Fruit fly (Drosophila melanogaster) whole organism, embryonic: ENCODE data around the gene Rbcn-3B.

Experiments used
- Atf6 ChIP-seq: fragments of 200-800 bp; sonication (Bioruptor generic); IDR thresholded peaks from 2 replicates; pipeline ENCODE4 v1.3.6; 2022; ENCODE audit warnings: missing biosample characterization, missing genetic modification characterization
- CG10431 ChIP-seq: fragments of 200-800 bp; sonication (Bioruptor generic); optimal IDR thresholded peaks from 3 replicates; lab custom pipeline; 2018; ENCODE audit warnings: missing biosample characterization, mild to moderate bottlenecking, missing genetic modification characterization
- CG11093 ChIP-seq: fragments of 200-800 bp; sonication (Bioruptor generic); IDR thresholded peaks from 3 replicates; pipeline ENCODE4 v1.3.6; 2022; ENCODE audit warnings: missing biosample characterization, missing genetic modification characterization
- CG11504 ChIP-seq: fragments of 200-800 bp; sonication (Bioruptor generic); optimal IDR thresholded peaks from 3 replicates; lab custom pipeline; 2019; ENCODE audit warnings: missing biosample characterization, mild to moderate bottlenecking, missing genetic modification characterization, moderate library complexity
- CG11695 ChIP-seq: fragments of 200-800 bp; sonication (Bioruptor generic); IDR thresholded peaks from 3 replicates; pipeline ENCODE4 v1.3.6; 2022; ENCODE audit warnings: missing biosample characterization, missing genetic modification characterization
- CG12219 ChIP-seq: fragments of 200-800 bp; sonication (Bioruptor generic); optimal IDR thresholded peaks from 3 replicates; lab custom pipeline; 2018; ENCODE audit warnings: missing biosample characterization, mild to moderate bottlenecking, missing genetic modification characterization
- CG12391 ChIP-seq: fragments of 200-800 bp; sonication (Bioruptor generic); optimal IDR thresholded peaks from 3 replicates; lab custom pipeline; 2018; ENCODE audit warnings: missing biosample characterization, mild to moderate bottlenecking, missing genetic modification characterization, moderate library complexity
- CG12744 ChIP-seq: fragments of 200-800 bp; sonication (Bioruptor generic); optimal IDR thresholded peaks from 2 replicates; lab custom pipeline; 2016; ENCODE audit warnings: missing biosample characterization, missing genetic modification characterization
- CG14014 ChIP-seq: fragments of 200-800 bp; sonication (Bioruptor generic); IDR thresholded peaks from 2 replicates; pipeline ENCODE4 v1.3.6; 2022; ENCODE audit warnings: missing biosample characterization, missing genetic modification characterization
- CG14860 ChIP-seq: fragments of 200-800 bp; sonication (Bioruptor generic); IDR thresholded peaks from 3 replicates; pipeline ENCODE4 v1.3.6; 2022; ENCODE audit warnings: missing biosample characterization, missing genetic modification characterization; ENCODE audit not compliant: partially characterized antibody
- CG15601 ChIP-seq: fragments of 200-800 bp; sonication (Bioruptor generic); optimal IDR thresholded peaks from 3 replicates; lab custom pipeline; 2019; ENCODE audit warnings: missing biosample characterization, mild to moderate bottlenecking, missing genetic modification characterization, moderate library complexity
- CG1647 ChIP-seq: fragments of 200-800 bp; sonication (Bioruptor generic); optimal IDR thresholded peaks from 3 replicates; lab custom pipeline; 2016; ENCODE audit warnings: missing biosample characterization, missing genetic modification characterization
- CG16815 ChIP-seq: fragments of 200-800 bp; sonication (Bioruptor generic); optimal IDR thresholded peaks from 3 replicates; lab custom pipeline; 2017; ENCODE audit warnings: missing biosample characterization, mild to moderate bottlenecking, missing genetic modification characterization
- CG18476 ChIP-seq: fragments of 200-800 bp; sonication (Bioruptor generic); optimal IDR thresholded peaks from 2 replicates; lab custom pipeline; 2016; ENCODE audit warnings: missing biosample characterization, mild to moderate bottlenecking, missing genetic modification characterization
- CG18599 ChIP-seq: fragments of 200-800 bp; sonication (Bioruptor generic); optimal IDR thresholded peaks from 3 replicates; lab custom pipeline; 2017; ENCODE audit warnings: missing biosample characterization, missing genetic modification characterization, mild to moderate bottlenecking, moderate library complexity, missing genetic modification reagents
- CG2875 ChIP-seq: fragments of 200-800 bp; sonication (Bioruptor generic); optimal IDR thresholded peaks from 2 replicates; lab custom pipeline; 2017; ENCODE audit warnings: missing biosample characterization, mild to moderate bottlenecking, missing genetic modification characterization, missing genetic modification reagents
- CG3407 ChIP-seq: fragments of 200-800 bp; sonication (Bioruptor generic); optimal IDR thresholded peaks from 2 replicates; lab custom pipeline; 2018; ENCODE audit warnings: missing biosample characterization, mild to moderate bottlenecking, missing genetic modification characterization
- CG3726 ChIP-seq: fragments of 200-800 bp; sonication (Bioruptor generic); IDR thresholded peaks from 3 replicates; pipeline ENCODE4, ENCODE4 v1.3.6; 2022; ENCODE audit warnings: missing biosample characterization, missing genetic modification characterization
- CG3995 ChIP-seq: fragments of 200-800 bp; sonication (Bioruptor generic); optimal IDR thresholded peaks from 3 replicates; lab custom pipeline; 2016; ENCODE audit warnings: missing biosample characterization, missing genetic modification characterization
- CG4730 ChIP-seq: fragments of 200-800 bp; sonication (Bioruptor generic); IDR thresholded peaks from 2 replicates; pipeline ENCODE4 v1.3.6; 2022; ENCODE audit warnings: missing biosample characterization, missing genetic modification characterization
- CG4820 ChIP-seq: fragments of 200-800 bp; sonication (Bioruptor generic); optimal IDR thresholded peaks from 3 replicates; lab custom pipeline; 2016; ENCODE audit warnings: missing biosample characterization, missing genetic modification characterization
- CG5953 ChIP-seq: fragments of 200-800 bp; sonication (Bioruptor generic); IDR thresholded peaks from 2 replicates; pipeline ENCODE4 v1.3.6; 2022; ENCODE audit warnings: missing biosample characterization, missing genetic modification characterization
- CG6654 ChIP-seq: fragments of 200-800 bp; sonication (Bioruptor generic); optimal IDR thresholded peaks from 2 replicates; lab custom pipeline; 2017; ENCODE audit warnings: missing biosample characterization, mild to moderate bottlenecking, missing genetic modification characterization
- CG6683 ChIP-seq: fragments of 200-800 bp; sonication (Bioruptor generic); optimal IDR thresholded peaks from 2 replicates; lab custom pipeline; 2017; ENCODE audit warnings: missing biosample characterization, mild to moderate bottlenecking, missing genetic modification characterization, missing genetic modification reagents
- CkIIα-i1 ChIP-seq: fragments of 200-800 bp; sonication (Bioruptor generic); IDR thresholded peaks from 2 replicates; pipeline ENCODE4 v1.3.6; 2022; ENCODE audit warnings: missing biosample characterization, missing genetic modification characterization
- Dbx ChIP-seq: fragments of 200-800 bp; sonication (Bioruptor generic); IDR thresholded peaks from 3 replicates; pipeline ENCODE4 v1.3.6; 2022; ENCODE audit warnings: missing biosample characterization, missing genetic modification characterization
- Dfd ChIP-seq, 2 experiments: fragments of >200 bp; optimal IDR thresholded peaks; 2 replicates each; lab custom pipeline; 2017; ENCODE audit warnings: missing biosample characterization in 2 of 2, missing genetic modification characterization in 2 of 2
- Dip3 ChIP-seq: fragments of 200-800 bp; sonication (Bioruptor generic); optimal IDR thresholded peaks from 3 replicates; lab custom pipeline; 2016; ENCODE audit warnings: missing biosample characterization, missing genetic modification characterization
- Dll ChIP-seq: fragments of 200-800 bp; sonication (Bioruptor generic); IDR thresholded peaks from 4 replicates; pipeline ENCODE4 v1.3.6; 2022; ENCODE audit warnings: missing biosample characterization, missing genetic modification characterization; ENCODE audit not compliant: partially characterized antibody
- Elba2 ChIP-seq: fragments of 200-800 bp; sonication (Bioruptor generic); optimal IDR thresholded peaks from 3 replicates; lab custom pipeline; 2016; ENCODE audit warnings: missing biosample characterization, missing genetic modification characterization
- Fer3 ChIP-seq: fragments of 200-800 bp; sonication (Bioruptor generic); optimal IDR thresholded peaks from 2 replicates; lab custom pipeline; 2018; ENCODE audit warnings: missing biosample characterization, mild to moderate bottlenecking, missing genetic modification characterization, moderate library complexity
- HLH3B ChIP-seq: fragments of 200-800 bp; sonication (Bioruptor generic); IDR thresholded peaks from 2 replicates; pipeline ENCODE4 v1.3.6; 2022; ENCODE audit warnings: missing biosample characterization, missing genetic modification characterization
- NFAT ChIP-seq: fragments of 200-800 bp; sonication (Bioruptor generic); IDR thresholded peaks from 2 replicates; pipeline ENCODE4 v1.3.6; 2022; ENCODE audit warnings: missing biosample characterization, missing genetic modification characterization
- Scr ChIP-seq: fragments of 200-800 bp; sonication (Bioruptor generic); IDR thresholded peaks from 2 replicates; pipeline ENCODE4 v1.3.6; 2022; ENCODE audit warnings: missing biosample characterization, missing genetic modification characterization; ENCODE audit not compliant: partially characterized antibody
- dm ChIP-seq: fragments of 200-800 bp; sonication (Bioruptor generic); optimal IDR thresholded peaks from 3 replicates; lab custom pipeline; 2016; ENCODE audit warnings: missing biosample characterization, missing genetic modification characterization
- exex ChIP-seq: fragments of 200-800 bp; sonication (Bioruptor generic); optimal IDR thresholded peaks from 4 replicates; lab custom pipeline; 2018; ENCODE audit warnings: missing biosample characterization, mild to moderate bottlenecking, missing genetic modification characterization, moderate library complexity
- eyg ChIP-seq: fragments of 200-800 bp; sonication (Bioruptor generic); optimal IDR thresholded peaks from 3 replicates; lab custom pipeline; 2016; ENCODE audit warnings: missing biosample characterization, missing genetic modification characterization
- gsb ChIP-seq: fragments of 200-800 bp; sonication (Bioruptor generic); IDR thresholded peaks from 2 replicates; pipeline ENCODE4 v1.3.6; 2022; ENCODE audit warnings: missing biosample characterization, missing genetic modification characterization
- gt ChIP-seq: fragments of 200-800 bp; sonication (Bioruptor generic); IDR thresholded peaks from 2 replicates; pipeline ENCODE4 v1.3.6; 2022; ENCODE audit warnings: missing biosample characterization, missing genetic modification characterization
- her ChIP-seq: fragments of 200-800 bp; sonication (Bioruptor generic); optimal IDR thresholded peaks from 2 replicates; lab custom pipeline; 2016; ENCODE audit warnings: missing biosample characterization, missing genetic modification characterization
- hth ChIP-seq: fragments of >200 bp; optimal IDR thresholded peaks from 2 replicates; lab custom pipeline; 2017; ENCODE audit warnings: inconsistent platforms
- lmd ChIP-seq: fragments of 200-800 bp; sonication (Bioruptor generic); IDR thresholded peaks from 2 replicates; pipeline ENCODE4 v1.3.6; 2022; ENCODE audit warnings: missing biosample characterization, missing genetic modification characterization
- nom ChIP-seq: fragments of 200-800 bp; sonication (Bioruptor generic); optimal IDR thresholded peaks from 2 replicates; lab custom pipeline; 2017; ENCODE audit warnings: missing biosample characterization, missing genetic modification characterization, mild to moderate bottlenecking, moderate library complexity, missing genetic modification reagents
- pho ChIP-seq: fragments of 200-800 bp; sonication (Bioruptor generic); optimal IDR thresholded peaks from 2 replicates; lab custom pipeline; 2016; ENCODE audit warnings: missing biosample characterization, missing genetic modification characterization
- pita ChIP-seq: fragments of 200-800 bp; sonication (Bioruptor generic); optimal IDR thresholded peaks from 2 replicates; lab custom pipeline; 2017; ENCODE audit warnings: missing biosample characterization, mild to moderate bottlenecking, missing genetic modification characterization
- shn ChIP-seq: fragments of 200-800 bp; sonication (Bioruptor generic); optimal IDR thresholded peaks from 3 replicates; lab custom pipeline; 2016; ENCODE audit warnings: missing biosample characterization, missing genetic modification characterization
- sisA ChIP-seq: fragments of 200-800 bp; sonication (Bioruptor generic); IDR thresholded peaks from 2 replicates; pipeline ENCODE4 v1.3.6; 2022; ENCODE audit warnings: missing biosample characterization, missing genetic modification characterization
- twi ChIP-seq: fragments of 200-800 bp; optimal IDR thresholded peaks from 2 replicates; lab custom pipeline; 2019; ENCODE audit warnings: missing biosample characterization, mild to moderate bottlenecking, missing genetic modification characterization, moderate library complexity
- zfh1 ChIP-seq: fragments of 200-800 bp; sonication (Bioruptor generic); IDR thresholded peaks from 3 replicates; pipeline ENCODE4 v1.3.6; 2022; ENCODE audit warnings: missing biosample characterization, missing genetic modification characterization

The Rbcn-3B gene

dm6 chrX:1944245-1945114 is 35.8 kb downstream of the Rbcn-3B start (continued):
- TF ChIP-seq gsb (GFP tag; lab: Robert Waterston, UW) (peak; percentile 22; the same call in 1 of the 2 replicates), CkIIα-i1 (GFP tag; lab: Robert Waterston, UW) (no peak), Atf6 (peak; percentile 38; the same call in 1 of the 2 replicates), sisA (GFP tag; lab: Robert Waterston, UW) (peak; percentile 67), CG10431 (peak; percentile 93), CG11093 (GFP tag; lab: Robert Waterston, UW) (peak; percentile 35; the same call in 1 of the 3 replicates), Dip3 (GFP tag; lab: Kevin White, UChicago) (peak; percentile 53), CG12219 (GFP tag; lab: Kevin White, UChicago) (peak; percentile 30), CG18476 (GFP tag; lab: Kevin White, UChicago) (no peak), hth (lab: Kevin White, UChicago) (no peak), twi (peak; percentile 28), NFAT (GFP tag; lab: Robert Waterston, UW) (no peak), CG2875 (GFP tag; lab: Kevin White, UChicago) (peak; percentile 4), CG18599 (GFP tag; lab: Kevin White, UChicago) (peak; percentile 77), CG14014 (GFP tag; lab: Robert Waterston, UW) (peak; percentile 51; the same call in 1 of the 2 replicates), exex (tag; lab: Kevin White, UChicago) (no peak), her (GFP tag; lab: Kevin White, UChicago) (peak; percentile 74), CG15601 (tag; lab: Kevin White, UChicago) (peak; percentile 14), shn (GFP tag; lab: Kevin White, UChicago) (peak; percentile 31), Dll (GFP tag; lab: Robert Waterston, UW) (no peak), Elba2 (GFP tag; lab: Kevin White, UChicago) (no peak), pho (GFP tag; lab: Kevin White, UChicago) (peak; percentile 14), Dfd (GFP tag; optimal IDR thresholded peaks at IDR 0.05; lab: Kevin White, UChicago) (no peak), nom (GFP tag; lab: Kevin White, UChicago) (no peak), HLH3B (GFP tag; lab: Robert Waterston, UW) (peak; percentile 53; the same call in 1 of the 2 replicates), CG11504 (tag; lab: Kevin White, UChicago) (peak; percentile 39), CG12391 (peak; percentile 16), CG6654 (GFP tag; lab: Kevin White, UChicago) (no peak), CG5953 (GFP tag; lab: Robert Waterston, UW) (0 out of 2 replicates have a peak, but pooled peaks have one; percentile 38), CG3407 (GFP tag; lab: Kevin White, UChicago) (peak; percentile 18), CG6683 (GFP tag; lab: Kevin White, UChicago) (no peak), CG14860 (0 out of 3 replicates have a peak, but pooled peaks have one; percentile 11), eyg (GFP tag; lab: Kevin White, UChicago) (no peak), lmd (GFP tag; lab: Robert Waterston, UW) (peak; percentile 78), CG12744 (GFP tag; lab: Kevin White, UChicago) (no peak), Dbx (GFP tag; lab: Robert Waterston, UW) (peak; percentile 46; the same call in 2 of the 3 replicates), CG11695 (peak; percentile 47; the same call in 2 of the 3 replicates), CG3726 (no peak), dm (GFP tag; lab: Kevin White, UChicago) (no peak), Fer3 (peak; percentile 42), Scr (no peak), zfh1 (GFP tag; lab: Robert Waterston, UW) (peak; percentile 63; the same call in 2 of the 3 replicates), pita (GFP tag; lab: Kevin White, UChicago) (no peak), CG4820 (GFP tag; lab: Kevin White, UChicago) (peak; percentile 7), CG4730 (0 out of 2 replicates have a peak, but pooled peaks have one; percentile 26), CG16815 (GFP tag; lab: Kevin White, UChicago) (peak; percentile 2), CG1647 (no peak), CG3995 (GFP tag; lab: Kevin White, UChicago) (peak; percentile 31), gt (no peak)
